Worm (Caenorhabditis elegans) whole organism, early embryonic: Measurements from ENCODE around the gene irld-1.

Experiments used
- B0310.2 ChIP-seq: sonication (generic microtip); optimal IDR thresholded peaks from 2 replicates; lab custom pipeline; 2016; ENCODE audit warnings: mild to moderate bottlenecking, missing genetic modification characterization, missing compliant biosample characterization
- F13C5.2 ChIP-seq: sonication (generic microtip); optimal IDR thresholded peaks from 2 replicates; lab custom pipeline; 2017; ENCODE audit warnings: mild to moderate bottlenecking, missing genetic modification characterization, inconsistent platforms, missing compliant biosample characterization
- aly-1 ChIP-seq: sonication (generic microtip); optimal IDR thresholded peaks from 2 replicates; lab custom pipeline; 2016; ENCODE audit warnings: missing genetic modification characterization, missing compliant biosample characterization
- ama-1 ChIP-seq: fragments of 150-350 bp; optimal IDR thresholded peaks from 2 replicates; lab custom pipeline; 2014
- ceh-13 ChIP-seq: fragments of 200-800 bp; sonication (Bioruptor generic); optimal IDR thresholded peaks from 2 replicates; lab custom pipeline; 2018; ENCODE audit warnings: mild to moderate bottlenecking, missing genetic modification characterization, missing compliant biosample characterization
- ceh-36 ChIP-seq: sonication (generic microtip); optimal IDR thresholded peaks from 2 replicates; lab custom pipeline; 2016; ENCODE audit warnings: missing genetic modification characterization, inconsistent platforms, missing compliant biosample characterization
- ets-7 ChIP-seq: sonication (generic microtip); optimal IDR thresholded peaks from 2 replicates; lab custom pipeline; 2016; ENCODE audit warnings: missing genotype, missing genetic modification characterization, missing compliant biosample characterization
- flt-1 ChIP-seq: fragments of 200-800 bp; sonication (Bioruptor generic); IDR thresholded peaks from 2 replicates; pipeline ENCODE4 v1.3.6; 2022; ENCODE audit warnings: missing genetic modification characterization, missing compliant biosample characterization
- hmbx-1 ChIP-seq: sonication (generic microtip); optimal IDR thresholded peaks from 2 replicates; lab custom pipeline; 2016; ENCODE audit warnings: mild to moderate bottlenecking, missing genetic modification characterization, missing compliant biosample characterization
- hmg-4 ChIP-seq: fragments of 200-800 bp; sonication (Bioruptor generic); optimal IDR thresholded peaks from 2 replicates; lab custom pipeline; 2018; ENCODE audit warnings: mild to moderate bottlenecking, missing genetic modification characterization, missing compliant biosample characterization
- hnd-1 ChIP-seq: sonication (generic microtip); optimal IDR thresholded peaks from 2 replicates; lab custom pipeline; 2016; ENCODE audit warnings: missing genetic modification characterization, missing compliant biosample characterization
- pes-1 ChIP-seq: fragments of 200-800 bp; sonication (Bioruptor generic); IDR thresholded peaks from 2 replicates; pipeline ENCODE4 v1.3.6; 2022; ENCODE audit warnings: missing genetic modification reagents, missing genetic modification characterization, missing compliant biosample characterization
- scrt-1 ChIP-seq: fragments of 200-800 bp; sonication (Bioruptor generic); IDR thresholded peaks from 2 replicates; pipeline ENCODE4 v1.3.6; 2022; ENCODE audit warnings: missing genetic modification characterization, missing compliant biosample characterization
- sea-1 ChIP-seq: fragments of 200-800 bp; sonication (Bioruptor generic); conservative IDR thresholded peaks from 2 replicates; pipeline ENCODE4 v1.3.6; 2022; ENCODE audit warnings: missing genetic modification characterization, missing compliant biosample characterization
- tbx-11 ChIP-seq: fragments of 200-800 bp; sonication (Bioruptor generic); IDR thresholded peaks from 2 replicates; pipeline ENCODE4 v1.3.6; 2022; ENCODE audit warnings: missing genetic modification characterization, missing compliant biosample characterization
- tbx-37 ChIP-seq: fragments of 200-800 bp; sonication (Bioruptor generic); conservative IDR thresholded peaks from 2 replicates; pipeline ENCODE4 v1.3.6; 2022; ENCODE audit warnings: missing genetic modification reagents, missing genetic modification characterization, missing compliant biosample characterization
- tra-4 ChIP-seq: sonication (generic microtip); optimal IDR thresholded peaks from 2 replicates; lab custom pipeline; 2017; ENCODE audit warnings: missing genetic modification characterization, missing compliant biosample characterization

irld-1 gene

ce11 chrV:4371309-4371933 is 34.9 kb downstream of the irld-1 start, which contains the start of the genes gmpr-1 and fipp-1:
Gene gmpr-1 (minus strand): TSS chrV:4371383.
Gene fipp-1 (plus strand): TSS chrV:4371807.
- no peak for TF ChIP-seq pes-1 (GFP tag; lab: Robert Waterston, UW)

- TF ChIP-seq aly-1 (tag; lab: Kevin White, UChicago) (no peak), hnd-1 (tag; lab: Kevin White, UChicago) (no peak), hmg-4 (no peak), tbx-37 (GFP tag; lab: Robert Waterston, UW) (no peak), flt-1 (no peak), ceh-13 (GFP tag; lab: Kevin White, UChicago) (no peak), sea-1 (GFP tag; lab: Robert Waterston, UW) (no peak), F13C5.2 (tag; lab: Kevin White, UChicago) (no peak)
These were observed 36.4 kb downstream of the irld-1 start for ce11 chrV:4372986-4373385.

ce11 chrV:4373656-4374055 is 37.1 kb downstream of the irld-1 start:
- TF ChIP-seq tbx-37 (GFP tag; lab: Robert Waterston, UW) = no peak
- TF ChIP-seq ceh-36 = no peak
- no peak for TF ChIP-seq aly-1 (tag; lab: Kevin White, UChicago)
- TF ChIP-seq tra-4 (tag; lab: Kevin White, UChicago) = no peak
- TF ChIP-seq ceh-13 (GFP tag; lab: Kevin White, UChicago) = no peak

ce11 chrV:4374625-4375024 is 38.1 kb downstream of the irld-1 start, which contains the start of gene neg-1:
Gene neg-1 (minus strand): TSS chrV:4374874.
- TF ChIP-seq F13C5.2 (tag; lab: Kevin White, UChicago) (no peak), hmbx-1 (no peak), scrt-1 (GFP tag; lab: Robert Waterston, UW) (no peak), sea-1 (GFP tag; lab: Robert Waterston, UW) (no peak), flt-1 (no peak), tbx-11 (no peak), hmg-4 (no peak), ets-7 (tag; lab: Kevin White, UChicago) (no peak)

DNA sequence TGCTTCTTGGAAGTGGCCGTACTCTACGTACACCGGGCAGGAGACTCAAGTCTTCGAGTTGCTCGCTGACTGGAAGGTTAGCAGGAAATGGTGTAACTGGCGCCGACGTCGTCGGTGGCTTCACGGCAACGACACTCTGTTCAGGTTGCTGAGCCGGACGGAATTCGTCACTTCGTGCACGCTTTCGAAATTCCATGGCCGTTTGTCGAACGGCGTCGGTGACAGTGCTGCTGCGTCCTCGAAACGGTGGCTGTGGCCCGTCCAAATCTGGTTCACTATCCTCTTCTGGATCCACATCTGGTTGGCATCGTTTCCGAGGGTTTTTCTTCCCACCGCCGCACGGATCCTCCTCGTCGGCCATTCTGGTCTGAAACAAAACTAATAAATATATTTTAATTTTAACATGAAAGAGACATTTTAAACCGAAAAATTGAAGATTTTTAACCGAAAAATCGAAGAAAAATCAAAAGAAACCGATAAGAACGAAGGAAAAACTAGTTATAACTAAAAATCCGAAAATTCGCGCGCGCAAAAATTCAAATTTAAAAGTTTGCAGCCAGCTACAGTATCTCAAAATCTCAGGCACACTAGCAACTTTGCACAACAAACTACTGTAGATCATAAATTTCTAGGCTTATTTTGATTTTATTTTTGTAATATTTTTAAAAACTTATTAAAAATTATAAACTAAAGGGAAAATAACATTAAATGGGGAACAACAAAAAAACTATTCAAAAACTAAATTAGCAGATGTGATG is 39.4 kb downstream of the irld-1 start, which contains the start of gene F32D1.7:
TSS of gene F32D1.7 (minus strand) at position 367 of the 758 bp plus-strand sequence.
- TF ChIP-seq aly-1 (tag; lab: Kevin White, UChicago) = no peak
- no peak for TF ChIP-seq ama-1
- TF ChIP-seq tbx-37 (GFP tag; lab: Robert Waterston, UW) = no peak
- no peak for TF ChIP-seq F13C5.2 (tag; lab: Kevin White, UChicago)
- no peak for TF ChIP-seq hmbx-1
- TF ChIP-seq hnd-1 (tag; lab: Kevin White, UChicago) = no peak
- TF ChIP-seq ceh-13 (GFP tag; lab: Kevin White, UChicago) = no peak
- TF ChIP-seq hmg-4 = no peak
- no peak for TF ChIP-seq ceh-36
- no peak for TF ChIP-seq scrt-1 (GFP tag; lab: Robert Waterston, UW)
- no peak for TF ChIP-seq tbx-11
- no peak for TF ChIP-seq pes-1 (GFP tag; lab: Robert Waterston, UW)
- TF ChIP-seq ets-7 (tag; lab: Kevin White, UChicago) = no peak
- TF ChIP-seq sea-1 (GFP tag; lab: Robert Waterston, UW) = no peak

- TF ChIP-seq tbx-37 (GFP tag; lab: Robert Waterston, UW) (no peak), flt-1 (no peak), sea-1 (GFP tag; lab: Robert Waterston, UW) (no peak), hmbx-1 (no peak), B0310.2 (tag; lab: Kevin White, UChicago) (no peak), scrt-1 (GFP tag; lab: Robert Waterston, UW) (no peak), tra-4 (tag; lab: Kevin White, UChicago) (no peak), ets-7 (tag; lab: Kevin White, UChicago) (no peak), pes-1 (GFP tag; lab: Robert Waterston, UW) (no peak), hmg-4 (no peak), ceh-13 (GFP tag; lab: Kevin White, UChicago) (no peak), F13C5.2 (tag; lab: Kevin White, UChicago) (no peak), tbx-11 (no peak), ama-1 (no peak), hnd-1 (tag; lab: Kevin White, UChicago) (no peak), aly-1 (tag; lab: Kevin White, UChicago) (no peak), ceh-36 (no peak)
These were observed 41.1 kb downstream of the irld-1 start, which contains the start of gene F32D1.8 for ce11 chrV:4377622-4378021. Gene F32D1.8 (minus strand): TSS chrV:4377722.

- TF ChIP-seq sea-1 (GFP tag; lab: Robert Waterston, UW) = no peak
- TF ChIP-seq hnd-1 (tag; lab: Kevin White, UChicago) = no peak
- TF ChIP-seq tbx-37 (GFP tag; lab: Robert Waterston, UW) = no peak
These were observed 45.7 kb downstream of the irld-1 start, which contains the start of gene F13A2.1 for ce11 chrV:4382298-4382697. Gene F13A2.1 (minus strand): TSS chrV:4382398.

DNA sequence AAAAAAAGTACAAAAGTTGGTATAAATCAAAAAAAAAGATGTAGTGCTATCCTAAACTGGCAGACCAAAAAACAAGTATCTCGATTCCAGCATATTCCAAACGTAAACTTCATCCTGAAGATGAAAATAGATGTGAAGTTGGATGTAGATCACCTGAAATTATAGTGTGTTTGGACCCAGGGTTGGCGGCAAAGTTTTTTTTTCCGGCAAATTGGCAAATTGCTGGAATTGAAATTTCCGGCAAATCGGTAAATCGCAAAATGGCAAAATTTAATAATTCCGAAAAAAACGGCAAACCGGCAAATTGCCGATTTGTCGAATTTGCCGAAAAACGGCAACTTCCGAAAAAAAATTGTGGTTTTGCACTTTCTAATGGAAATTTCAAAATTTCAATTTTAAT is 47.9 kb downstream of the irld-1 start, which contains the start of gene F13A2.2:
TSS of gene F13A2.2 (minus strand) at position 101 of the 400 bp plus-strand sequence.
- no peak for TF ChIP-seq B0310.2 (tag; lab: Kevin White, UChicago)
- no peak for TF ChIP-seq tbx-37 (GFP tag; lab: Robert Waterston, UW)
- no peak for TF ChIP-seq ceh-36
- no peak for TF ChIP-seq hmg-4
- no peak for TF ChIP-seq F13C5.2 (tag; lab: Kevin White, UChicago)
- no peak for TF ChIP-seq aly-1 (tag; lab: Kevin White, UChicago)
- no peak for TF ChIP-seq ama-1
